Fruit fly (Drosophila melanogaster): ENCODE data around the gene CG11403.

Gene CG11403

dm6 chrX:1209251-1210020, 30.2 kb downstream of the CG11403 start, which contains the start of gene CG11382:
Gene CG11382, plus strand, starts transcription at chrX:1209970.
- TF ChIP-seq CG31441 (GFP tag; IDR thresholded peaks at IDR 0.05): 0 out of 2 replicates have a peak, but pooled peaks have one; percentile 19
- TF ChIP-seq CG6654 (GFP tag; optimal IDR thresholded peaks at IDR 0.05): peak; percentile 96
- no peak for TF ChIP-seq CG13624 (GFP tag; optimal IDR thresholded peaks at IDR 0.05)
- no peak for TF ChIP-seq dm (GFP tag; optimal IDR thresholded peaks at IDR 0.05)
- TF ChIP-seq HmgZ (tag; optimal IDR thresholded peaks at IDR 0.05): no peak
- TF ChIP-seq stwl (tag; optimal IDR thresholded peaks at IDR 0.05): peak; percentile 5
- TF ChIP-seq prd (optimal IDR thresholded peaks at IDR 0.05): no peak
- TF ChIP-seq prd (GFP tag; IDR thresholded peaks at IDR 0.05): no peak
- TF ChIP-seq CG8944 (GFP tag; optimal IDR thresholded peaks at IDR 0.05): no peak
- TF ChIP-seq CG16863 (GFP tag; optimal IDR thresholded peaks at IDR 0.05): no peak
- TF ChIP-seq Blimp-1 (GFP tag; optimal IDR thresholded peaks at IDR 0.05): peak; percentile 92
- 0 out of 4 replicates have a peak, but pooled peaks have one; percentile 39 for TF ChIP-seq Dll (GFP tag; IDR thresholded peaks at IDR 0.05; ENCODE audit: partially characterized antibody)
- no peak for TF ChIP-seq gt (GFP tag; IDR thresholded peaks at IDR 0.05)
- TF ChIP-seq tll (GFP tag; optimal IDR thresholded peaks at IDR 0.05): peak in 1 of 2 experiments; percentile 13
- TF ChIP-seq cad (GFP tag; optimal IDR thresholded peaks at IDR 0.05): peak; percentile 79
- no peak for TF ChIP-seq Ets65A (GFP tag)
- TF ChIP-seq CG4707 (GFP tag; optimal IDR thresholded peaks at IDR 0.05): peak; percentile 78
- TF ChIP-seq sens (GFP tag): peak; percentile 36
- peak; percentile 5 for TF ChIP-seq CG10979 (tag; optimal IDR thresholded peaks at IDR 0.05)
- no peak for TF ChIP-seq dan (GFP tag; IDR thresholded peaks at IDR 0.05)
- peak; percentile 3 for TF ChIP-seq nerfin-1 (tag; optimal IDR thresholded peaks at IDR 0.05)
- TF ChIP-seq Trl (optimal IDR thresholded peaks at IDR 0.05): peak; percentile 10 to 57
- TF ChIP-seq Trl (GFP tag; optimal IDR thresholded peaks at IDR 0.05): no peak
- TF ChIP-seq Pdp1 (GFP tag; optimal IDR thresholded peaks at IDR 0.05): no peak
- TF ChIP-seq CG8478 (optimal IDR thresholded peaks at IDR 0.05): no peak
- no peak for TF ChIP-seq CG3407 (GFP tag; optimal IDR thresholded peaks at IDR 0.05)
- TF ChIP-seq dmrt99B (tag; optimal IDR thresholded peaks at IDR 0.05): peak; percentile 12
- 0 out of 2 replicates have a peak, but pooled peaks have one; percentile 21 for TF ChIP-seq Xrp1 (GFP tag; IDR thresholded peaks at IDR 0.05)
- TF ChIP-seq CG8388 (GFP tag; optimal IDR thresholded peaks at IDR 0.05): peak; percentile 20
- no peak for TF ChIP-seq Opbp (GFP tag; IDR thresholded peaks at IDR 0.05; ENCODE audit: partially characterized antibody)
- TF ChIP-seq CG6683 (GFP tag; optimal IDR thresholded peaks at IDR 0.05): no peak
- peak; percentile 12 for TF ChIP-seq BEAF-32 (GFP tag; optimal IDR thresholded peaks at IDR 0.05)
- peak; percentile 37 for TF ChIP-seq zen (tag; optimal IDR thresholded peaks at IDR 0.05)
- peak; percentile 15 for TF ChIP-seq CG15696 (tag; optimal IDR thresholded peaks at IDR 0.05)
- no peak for TF ChIP-seq Taf1 (GFP tag; IDR thresholded peaks at IDR 0.05)
- no peak for TF ChIP-seq cwo (GFP tag; optimal IDR thresholded peaks at IDR 0.05)
- peak; percentile 31 for TF ChIP-seq kni (GFP tag; optimal IDR thresholded peaks at IDR 0.05)
- TF ChIP-seq chm (GFP tag; IDR thresholded peaks at IDR 0.05): no peak
- no peak for TF ChIP-seq Sry-δ (GFP tag; optimal IDR thresholded peaks at IDR 0.05)
- TF ChIP-seq lola (GFP tag; optimal IDR thresholded peaks at IDR 0.05): peak in 1 of 3 experiments; percentile 2

- TF ChIP-seq dan (GFP tag; IDR thresholded peaks at IDR 0.05) (no peak), CG18011 (GFP tag; optimal IDR thresholded peaks at IDR 0.05) (no peak)
Observed at dm6 chrX:1206437-1206836, 33.2 kb downstream of the CG11403 start, which contains the start of gene CG14624. Gene CG14624, plus strand, starts transcription at chrX:1206737.
